Fruit fly (Drosophila melanogaster) whole organism, embryonic: Measurements from ENCODE around the gene CG9582.
A peak's percentile ranks its signal among the peaks of the same experiment; 100 is the strongest.

Experiments
- CG10209 ChIP-seq: fragments of 200-800 bp; sonication (Bioruptor generic); optimal IDR thresholded peaks from 3 replicates; lab custom pipeline; 2017; ENCODE audit warnings: missing biosample characterization, mild to moderate bottlenecking, missing genetic modification characterization, missing genetic modification reagents
- CG10267 ChIP-seq: fragments of 200-800 bp; sonication (Bioruptor generic); optimal IDR thresholded peaks from 2 replicates; lab custom pipeline; 2018; ENCODE audit warnings: missing biosample characterization, mild to moderate bottlenecking, missing genetic modification characterization, moderate library complexity
- CG10959 ChIP-seq: fragments of 200-800 bp; sonication (Bioruptor generic); IDR thresholded peaks from 2 replicates; pipeline ENCODE4 v1.3.6; 2022; ENCODE audit warnings: missing biosample characterization, missing genetic modification characterization
- CG10979 ChIP-seq: fragments of 200-800 bp; sonication (Bioruptor generic); optimal IDR thresholded peaks from 2 replicates; lab custom pipeline; 2018; ENCODE audit warnings: missing biosample characterization, mild to moderate bottlenecking, missing genetic modification characterization, moderate library complexity
- CG12104 ChIP-seq: fragments of 200-800 bp; sonication (Bioruptor generic); optimal IDR thresholded peaks from 3 replicates; lab custom pipeline; 2016; ENCODE audit warnings: missing biosample characterization, missing genetic modification characterization
- CG14050 ChIP-seq: fragments of 200-800 bp; sonication (Bioruptor generic); IDR thresholded peaks from 3 replicates; pipeline ENCODE4 v1.3.6; 2022; ENCODE audit warnings: missing biosample characterization, missing genetic modification characterization
- CG17359 ChIP-seq: fragments of 200-800 bp; sonication (Bioruptor generic); optimal IDR thresholded peaks from 3 replicates; lab custom pipeline; 2018; ENCODE audit warnings: missing biosample characterization, mild to moderate bottlenecking, missing genetic modification characterization, moderate library complexity
- CG18599 ChIP-seq: fragments of 200-800 bp; sonication (Bioruptor generic); optimal IDR thresholded peaks from 3 replicates; lab custom pipeline; 2017; ENCODE audit warnings: missing biosample characterization, missing genetic modification characterization, mild to moderate bottlenecking, moderate library complexity, missing genetic modification reagents
- CG2116 ChIP-seq: fragments of 200-800 bp; sonication (Bioruptor generic); optimal IDR thresholded peaks from 3 replicates; lab custom pipeline; 2018; ENCODE audit warnings: missing biosample characterization, mild to moderate bottlenecking, missing genetic modification characterization
- CG30431 ChIP-seq: fragments of 200-800 bp; sonication (Bioruptor generic); optimal IDR thresholded peaks from 2 replicates; lab custom pipeline; 2017; ENCODE audit warnings: missing biosample characterization, missing genetic modification characterization
- CG3065 ChIP-seq: fragments of 200-800 bp; sonication (Bioruptor generic); optimal IDR thresholded peaks from 2 replicates; lab custom pipeline; 2016; ENCODE audit warnings: missing biosample characterization, missing genetic modification characterization
- CG31365 ChIP-seq: fragments of 200-800 bp; sonication (Bioruptor generic); optimal IDR thresholded peaks from 2 replicates; lab custom pipeline; 2018; ENCODE audit warnings: missing biosample characterization, mild to moderate bottlenecking, missing genetic modification characterization
- CG32532 ChIP-seq: fragments of 200-800 bp; sonication (Bioruptor generic); IDR thresholded peaks from 2 replicates; pipeline ENCODE4 v1.3.6; 2022; ENCODE audit warnings: missing biosample characterization, missing genetic modification characterization
- CG3838 ChIP-seq: fragments of 200-800 bp; sonication (Bioruptor generic); optimal IDR thresholded peaks from 3 replicates; lab custom pipeline; 2016; ENCODE audit warnings: missing biosample characterization, missing genetic modification characterization
- CG4424 ChIP-seq: fragments of 200-800 bp; sonication (Bioruptor generic); optimal IDR thresholded peaks from 3 replicates; lab custom pipeline; 2016; ENCODE audit warnings: missing biosample characterization, missing genetic modification characterization
- CG5245 ChIP-seq: fragments of 200-800 bp; sonication (Bioruptor generic); optimal IDR thresholded peaks from 3 replicates; lab custom pipeline; 2016; ENCODE audit warnings: missing biosample characterization, missing genetic modification characterization
- CG5953 ChIP-seq: fragments of 200-800 bp; sonication (Bioruptor generic); IDR thresholded peaks from 2 replicates; pipeline ENCODE4 v1.3.6; 2022; ENCODE audit warnings: missing biosample characterization, missing genetic modification characterization
- CG7839 ChIP-seq: fragments of 200-800 bp; sonication (Bioruptor generic); optimal IDR thresholded peaks from 3 replicates; lab custom pipeline; 2018; ENCODE audit warnings: missing biosample characterization, mild to moderate bottlenecking, missing genetic modification characterization, moderate library complexity
- CG8359 ChIP-seq: fragments of 200-800 bp; sonication (Bioruptor generic); optimal IDR thresholded peaks from 2 replicates; lab custom pipeline; 2017; ENCODE audit warnings: missing biosample characterization, mild to moderate bottlenecking, missing genetic modification characterization, borderline replicate concordance
- CG9817 ChIP-seq: fragments of 200-800 bp; sonication (Bioruptor generic); optimal IDR thresholded peaks from 2 replicates; lab custom pipeline; 2018; ENCODE audit warnings: missing biosample characterization, mild to moderate bottlenecking, missing genetic modification characterization, moderate library complexity
- Ets65A ChIP-seq: fragments of 200-800 bp; sonication (Bioruptor generic); peaks from one replicate; lab custom pipeline; 2016; ENCODE audit warnings: missing biosample characterization, missing genetic modification characterization
- Gug ChIP-seq: fragments of 200-800 bp; sonication (Bioruptor generic); IDR thresholded peaks from 4 replicates; pipeline ENCODE4 v1.3.6; 2022; ENCODE audit warnings: missing biosample characterization, missing genetic modification characterization
- H2.0 ChIP-seq: fragments of 200-800 bp; sonication (Bioruptor generic); IDR thresholded peaks from 2 replicates; pipeline ENCODE4 v1.3.6; 2022; ENCODE audit warnings: missing biosample characterization, missing genetic modification characterization
- Hmx ChIP-seq: fragments of 200-800 bp; sonication (Bioruptor generic); optimal IDR thresholded peaks from 2 replicates; lab custom pipeline; 2016; ENCODE audit warnings: missing biosample characterization, missing genetic modification characterization
- Oaz ChIP-seq: fragments of 200-800 bp; sonication (Bioruptor generic); IDR thresholded peaks from 2 replicates; pipeline ENCODE4 v1.3.6; 2022; ENCODE audit warnings: missing biosample characterization, missing genetic modification characterization
- Rfx ChIP-seq: fragments of 200-800 bp; sonication (Bioruptor generic); IDR thresholded peaks from 2 replicates; pipeline ENCODE4 v1.3.6; 2022; ENCODE audit warnings: missing biosample characterization, missing genetic modification characterization
- Spps ChIP-seq: fragments of 200-800 bp; sonication (Bioruptor generic); optimal IDR thresholded peaks from 2 replicates; lab custom pipeline; 2018; ENCODE audit warnings: missing biosample characterization, mild to moderate bottlenecking, missing genetic modification characterization
- bbx ChIP-seq: fragments of 200-800 bp; sonication (Bioruptor generic); IDR thresholded peaks from 2 replicates; pipeline ENCODE4 v1.3.6; 2022; ENCODE audit warnings: missing biosample characterization, missing genetic modification characterization; ENCODE audit not compliant: partially characterized antibody
- bcd ChIP-seq: fragments of 200-800 bp; sonication (Bioruptor generic); optimal IDR thresholded peaks from 2 replicates; lab custom pipeline; 2017; ENCODE audit warnings: missing biosample characterization, mild to moderate bottlenecking, missing genetic modification characterization
- caup ChIP-seq: fragments of 200-800 bp; sonication (Bioruptor generic); optimal IDR thresholded peaks from 3 replicates; lab custom pipeline; 2017; ENCODE audit warnings: missing biosample characterization, mild to moderate bottlenecking, missing genetic modification characterization, moderate library complexity; ENCODE audit not compliant: severe bottlenecking
- crp ChIP-seq, 2 experiments: fragments of 200-800 bp; sonication (Bioruptor generic); optimal IDR thresholded peaks; 2 replicates in 1 of 2; 3 replicates in 1 of 2; lab custom pipeline; 2017; ENCODE audit warnings: missing biosample characterization in 2 of 2, missing genetic modification characterization in 2 of 2, mild to moderate bottlenecking in 1 of 2, moderate library complexity in 1 of 2
- dmrt11E ChIP-seq: fragments of 200-800 bp; sonication (Bioruptor generic); optimal IDR thresholded peaks from 3 replicates; lab custom pipeline; 2018; ENCODE audit warnings: missing biosample characterization, mild to moderate bottlenecking, missing genetic modification characterization, moderate library complexity
- gsb-n ChIP-seq: fragments of 200-800 bp; sonication (Bioruptor generic); optimal IDR thresholded peaks from 3 replicates; lab custom pipeline; 2018; ENCODE audit warnings: missing biosample characterization, mild to moderate bottlenecking, missing genetic modification characterization
- kni ChIP-seq: fragments of 200-800 bp; sonication (Bioruptor generic); optimal IDR thresholded peaks from 3 replicates; lab custom pipeline; 2017; ENCODE audit warnings: mild to moderate bottlenecking, missing biosample characterization, missing genetic modification reagents, missing genetic modification characterization
- lilli ChIP-seq: fragments of 200-800 bp; sonication (Bioruptor generic); optimal IDR thresholded peaks from 3 replicates; lab custom pipeline; 2016; ENCODE audit warnings: missing biosample characterization, missing genetic modification characterization
- mam ChIP-seq: fragments of 200-800 bp; sonication (Bioruptor generic); optimal IDR thresholded peaks from 3 replicates; lab custom pipeline; 2016; ENCODE audit warnings: missing biosample characterization, missing genetic modification characterization
- nerfin-1 ChIP-seq: fragments of 200-800 bp; sonication (Bioruptor generic); optimal IDR thresholded peaks from 3 replicates; lab custom pipeline; 2019; ENCODE audit warnings: missing biosample characterization, mild to moderate bottlenecking, missing genetic modification characterization, moderate library complexity
- otp ChIP-seq: fragments of 200-800 bp; sonication (Bioruptor generic); IDR thresholded peaks from 3 replicates; pipeline ENCODE4, ENCODE4 v1.3.6; 2022; ENCODE audit warnings: missing biosample characterization, missing genetic modification characterization
- pan ChIP-seq, 4 experiments: fragments of >200 bp in 3 of 4; fragments of 200-800 bp in 1 of 4; sonication (Bioruptor generic) in 1 of 4; optimal IDR thresholded peaks in 3 of 4; IDR thresholded peaks in 1 of 4; 2 replicates each; pipeline versions ENCODE4 v1.3.6 to Lab custom; 2017 to 2022; ENCODE audit warnings: missing biosample characterization in 2 of 4, missing genetic modification characterization in 2 of 4, mixed read lengths in 1 of 4
- pho ChIP-seq: fragments of 200-800 bp; sonication (Bioruptor generic); optimal IDR thresholded peaks from 2 replicates; lab custom pipeline; 2016; ENCODE audit warnings: missing biosample characterization, missing genetic modification characterization
- phol ChIP-seq: fragments of 200-800 bp; sonication (Bioruptor generic); optimal IDR thresholded peaks from 3 replicates; lab custom pipeline; 2018; ENCODE audit warnings: missing biosample characterization, mild to moderate bottlenecking, missing genetic modification characterization, moderate library complexity
- scrt ChIP-seq: fragments of 200-800 bp; sonication (Bioruptor generic); optimal IDR thresholded peaks from 2 replicates; lab custom pipeline; 2018; ENCODE audit warnings: missing biosample characterization, mild to moderate bottlenecking, missing genetic modification characterization, moderate library complexity
- sens ChIP-seq: fragments of 200-800 bp; sonication (Bioruptor generic); peaks from one replicate; lab custom pipeline; 2016; ENCODE audit warnings: missing biosample characterization, missing genetic modification characterization
- sqz ChIP-seq: fragments of 200-800 bp; sonication (Bioruptor generic); optimal IDR thresholded peaks from 3 replicates; lab custom pipeline; 2018; ENCODE audit warnings: missing biosample characterization, mild to moderate bottlenecking, missing genetic modification characterization
- tx ChIP-seq: fragments of 200-800 bp; sonication (Bioruptor generic); optimal IDR thresholded peaks from 2 replicates; lab custom pipeline; 2016; ENCODE audit warnings: missing biosample characterization, missing genetic modification characterization
- wek ChIP-seq: fragments of 200-800 bp; sonication (Bioruptor generic); optimal IDR thresholded peaks from 3 replicates; lab custom pipeline; 2018; ENCODE audit warnings: missing biosample characterization, mild to moderate bottlenecking, missing genetic modification characterization, moderate library complexity
- wor ChIP-seq: fragments of 200-800 bp; sonication (Bioruptor generic); IDR thresholded peaks from 2 replicates; pipeline ENCODE4 v1.3.6; 2022; ENCODE audit warnings: missing biosample characterization, missing genetic modification characterization
- zen2 ChIP-seq: fragments of 200-800 bp; sonication (Bioruptor generic); IDR thresholded peaks from 3 replicates; pipeline ENCODE4 v1.3.6; 2022; ENCODE audit warnings: missing biosample characterization, missing genetic modification characterization; ENCODE audit not compliant: partially characterized antibody

The CG9582 gene

DNA sequence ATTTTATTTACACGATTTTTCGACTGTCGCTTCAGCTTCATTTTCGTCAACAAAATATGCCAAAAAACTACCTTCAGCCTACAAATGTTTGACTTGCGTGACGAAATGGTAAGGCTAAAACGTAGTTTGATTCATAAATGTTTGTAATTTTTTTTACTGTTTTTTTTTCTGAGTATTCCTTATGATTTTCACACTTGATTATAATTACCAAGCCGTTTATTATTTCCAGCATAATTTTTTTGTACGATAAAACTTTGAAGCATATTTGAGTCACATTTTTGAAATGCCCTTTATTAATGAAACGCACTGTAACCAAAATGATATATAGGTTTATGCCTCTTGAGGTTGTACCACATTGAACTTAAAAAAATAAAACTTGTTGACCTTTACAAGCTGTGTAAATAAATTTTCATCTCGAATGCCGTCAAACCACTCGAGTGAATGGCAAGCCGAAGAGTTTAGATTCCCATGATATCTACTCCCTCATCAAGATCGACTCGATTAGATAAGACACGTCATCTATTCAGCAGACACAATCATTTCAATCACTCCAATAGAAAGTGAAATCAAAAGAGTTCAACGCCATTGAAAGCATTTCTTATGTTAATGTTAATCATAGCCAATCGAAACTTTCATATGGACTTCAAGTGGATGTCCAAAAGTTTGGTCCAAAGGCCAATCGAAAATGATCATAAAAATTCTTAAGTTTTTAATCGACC, 48.9 kb downstream of the CG9582 start (continued):
- TF ChIP-seq mam (peak; percentile 42), CG17359 (peak; percentile 70), H2.0 (peak; percentile 15; the same call in 1 of the 2 replicates), caup (GFP tag; lab: Kevin White, UChicago) (peak; percentile 27), CG3838 (GFP tag; lab: Kevin White, UChicago) (peak; percentile 3), Ets65A (GFP tag; lab: Kevin White, UChicago) (peak; percentile 51), bbx (GFP tag; lab: Robert Waterston, UW) (no peak), sens (peak; percentile 92), CG4424 (GFP tag; lab: Kevin White, UChicago) (peak; percentile 36), CG10267 (tag; lab: Kevin White, UChicago) (peak; percentile 34), CG32532 (GFP tag; lab: Robert Waterston, UW) (peak; percentile 50; the same call in 1 of the 2 replicates), kni (GFP tag; lab: Kevin White, UChicago) (no peak), CG18599 (GFP tag; lab: Kevin White, UChicago) (peak; percentile 44), Spps (tag; lab: Kevin White, UChicago) (no peak), CG14050 (GFP tag; lab: Robert Waterston, UW) (peak; percentile 25; the same call in 1 of the 3 replicates), Oaz (GFP tag; lab: Robert Waterston, UW) (no peak), Gug (GFP tag; lab: Robert Waterston, UW) (no peak), scrt (GFP tag; lab: Kevin White, UChicago) (peak; percentile 38), gsb-n (no peak), nerfin-1 (tag; lab: Kevin White, UChicago) (peak; percentile 24), wek (no peak), tx (GFP tag; lab: Kevin White, UChicago) (no peak), CG10979 (tag; lab: Kevin White, UChicago) (peak; percentile 1), dmrt11E (tag; lab: Kevin White, UChicago) (no peak), pan (optimal IDR thresholded peaks at IDR 0.05; lab: Kevin White, UChicago) (no peak), pan (GFP tag; optimal IDR thresholded peaks at IDR 0.05 in 1 of 2, IDR thresholded peaks at IDR 0.05 in 1 of 2) (peak in 1 of 2 experiments; percentile 60), otp (GFP tag; lab: Robert Waterston, UW) (no peak), phol (tag; lab: Kevin White, UChicago) (peak; percentile 41), CG9817 (tag; lab: Kevin White, UChicago) (peak; percentile 46), CG12104 (GFP tag; lab: Kevin White, UChicago) (peak; percentile 11), zen2 (no peak), CG10209 (GFP tag; lab: Kevin White, UChicago) (peak; percentile 59), Hmx (no peak), CG3065 (GFP tag; lab: Kevin White, UChicago) (no peak), wor (no peak), lilli (GFP tag; lab: Kevin White, UChicago) (peak; percentile 59), Rfx (GFP tag; lab: Robert Waterston, UW) (peak; percentile 76), CG2116 (no peak), pho (peak; percentile 14), CG7839 (tag; lab: Kevin White, UChicago) (peak; percentile 71), CG30431 (no peak), CG31365 (no peak), CG5953 (GFP tag; lab: Robert Waterston, UW) (no peak), CG10959 (GFP tag; lab: Robert Waterston, UW) (no peak), bcd (no peak), CG5245 (GFP tag; lab: Kevin White, UChicago) (no peak), sqz (GFP tag; lab: Kevin White, UChicago) (peak; percentile 49), crp (GFP tag; optimal IDR thresholded peaks at IDR 0.05; lab: Kevin White, UChicago) (no peak), CG8359 (GFP tag; lab: Kevin White, UChicago) (no peak)
